Worm (Caenorhabditis elegans) whole organism, early embryonic: ENCODE results near the gene his-3.

Source experiments
- B0310.2 ChIP-seq: sonication (generic microtip); optimal IDR thresholded peaks from 2 replicates; lab custom pipeline; 2016; ENCODE audit warnings: mild to moderate bottlenecking, missing genetic modification characterization, missing compliant biosample characterization
- F13C5.2 ChIP-seq: sonication (generic microtip); optimal IDR thresholded peaks from 2 replicates; lab custom pipeline; 2017; ENCODE audit warnings: mild to moderate bottlenecking, missing genetic modification characterization, inconsistent platforms, missing compliant biosample characterization
- aly-1 ChIP-seq: sonication (generic microtip); optimal IDR thresholded peaks from 2 replicates; lab custom pipeline; 2016; ENCODE audit warnings: missing genetic modification characterization, missing compliant biosample characterization
- ama-1 ChIP-seq: fragments of 150-350 bp; optimal IDR thresholded peaks from 2 replicates; lab custom pipeline; 2014
- ceh-13 ChIP-seq: fragments of 200-800 bp; sonication (Bioruptor generic); optimal IDR thresholded peaks from 2 replicates; lab custom pipeline; 2018; ENCODE audit warnings: mild to moderate bottlenecking, missing genetic modification characterization, missing compliant biosample characterization
- ets-7 ChIP-seq: sonication (generic microtip); optimal IDR thresholded peaks from 2 replicates; lab custom pipeline; 2016; ENCODE audit warnings: missing genotype, missing genetic modification characterization, missing compliant biosample characterization
- flt-1 ChIP-seq: fragments of 200-800 bp; sonication (Bioruptor generic); IDR thresholded peaks from 2 replicates; pipeline ENCODE4 v1.3.6; 2022; ENCODE audit warnings: missing genetic modification characterization, missing compliant biosample characterization
- hmbx-1 ChIP-seq: sonication (generic microtip); optimal IDR thresholded peaks from 2 replicates; lab custom pipeline; 2016; ENCODE audit warnings: mild to moderate bottlenecking, missing genetic modification characterization, missing compliant biosample characterization
- hmg-4 ChIP-seq: fragments of 200-800 bp; sonication (Bioruptor generic); optimal IDR thresholded peaks from 2 replicates; lab custom pipeline; 2018; ENCODE audit warnings: mild to moderate bottlenecking, missing genetic modification characterization, missing compliant biosample characterization
- pes-1 ChIP-seq: fragments of 200-800 bp; sonication (Bioruptor generic); IDR thresholded peaks from 2 replicates; pipeline ENCODE4 v1.3.6; 2022; ENCODE audit warnings: missing genetic modification reagents, missing genetic modification characterization, missing compliant biosample characterization
- scrt-1 ChIP-seq: fragments of 200-800 bp; sonication (Bioruptor generic); IDR thresholded peaks from 2 replicates; pipeline ENCODE4 v1.3.6; 2022; ENCODE audit warnings: missing genetic modification characterization, missing compliant biosample characterization
- sea-1 ChIP-seq: fragments of 200-800 bp; sonication (Bioruptor generic); conservative IDR thresholded peaks from 2 replicates; pipeline ENCODE4 v1.3.6; 2022; ENCODE audit warnings: missing genetic modification characterization, missing compliant biosample characterization
- tbx-37 ChIP-seq: fragments of 200-800 bp; sonication (Bioruptor generic); conservative IDR thresholded peaks from 2 replicates; pipeline ENCODE4 v1.3.6; 2022; ENCODE audit warnings: missing genetic modification reagents, missing genetic modification characterization, missing compliant biosample characterization

DNA sequence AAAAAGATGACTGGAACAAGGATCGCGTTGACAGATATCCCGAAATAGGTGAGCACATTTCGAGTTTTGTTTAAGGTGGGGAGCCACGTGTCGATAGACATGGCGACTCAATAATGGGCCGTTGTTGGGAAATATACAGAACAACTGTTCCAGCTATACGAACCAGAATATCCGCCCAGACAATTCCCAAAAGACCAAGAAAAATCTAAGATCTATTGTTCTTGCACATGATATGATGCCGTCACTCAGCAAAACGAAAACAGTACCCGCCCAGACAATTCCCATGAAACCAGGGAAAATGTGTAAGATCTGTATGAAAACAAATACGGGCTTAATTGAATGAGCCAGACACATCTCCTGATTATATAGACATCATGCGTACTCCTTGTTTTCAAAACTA is 33.1 kb upstream of the his-3 start, which contains the start of gene str-231:
- TF ChIP-seq ceh-13 (GFP tag; lab: Kevin White, UChicago) (no peak), B0310.2 (tag; lab: Kevin White, UChicago) (no peak), hmbx-1 (no peak), tbx-37 (GFP tag; lab: Robert Waterston, UW) (no peak), ets-7 (tag; lab: Kevin White, UChicago) (no peak), ama-1 (lab: Kevin White, UChicago) (no peak), F13C5.2 (tag; lab: Kevin White, UChicago) (no peak), sea-1 (GFP tag; lab: Robert Waterston, UW) (no peak), pes-1 (GFP tag; lab: Robert Waterston, UW) (no peak), scrt-1 (no peak), flt-1 (GFP tag; lab: Robert Waterston, UW) (no peak), hmg-4 (GFP tag; lab: Kevin White, UChicago) (no peak), aly-1 (tag; lab: Kevin White, UChicago) (no peak)
